Worm (Caenorhabditis elegans) whole organism, young adult: ENCODE data around the gene lec-1.

Experiments used
- B0336.3 ChIP-seq: fragments of 200-800 bp; sonication (Bioruptor generic); IDR thresholded peaks from 2 replicates; pipeline ENCODE4 v1.3.6; 2022; ENCODE audit warnings: missing genetic modification characterization, missing compliant biosample characterization
- C17E4.6 ChIP-seq: fragments of 200-800 bp; sonication (Bioruptor generic); IDR thresholded peaks from 2 replicates; pipeline ENCODE4 v1.3.6; 2022; ENCODE audit warnings: missing genetic modification reagents, missing genetic modification characterization, missing compliant biosample characterization
- D2030.7 ChIP-seq: fragments of 200-800 bp; sonication (Bioruptor generic); IDR thresholded peaks from 2 replicates; pipeline ENCODE4 v1.3.6; 2022; ENCODE audit warnings: missing genetic modification reagents, missing genetic modification characterization, missing compliant biosample characterization
- F10E7.11 ChIP-seq: sonication (generic microtip); optimal IDR thresholded peaks from 2 replicates; lab custom pipeline; 2017; ENCODE audit warnings: mild to moderate bottlenecking, missing genetic modification characterization, moderate library complexity, missing compliant biosample characterization
- F37B4.10 ChIP-seq: fragments of 200-800 bp; sonication (Bioruptor generic); IDR thresholded peaks from 2 replicates; pipeline ENCODE4 v1.3.6; 2022; ENCODE audit warnings: missing genetic modification characterization, missing compliant biosample characterization
- F39B2.1 ChIP-seq: fragments of 200-800 bp; sonication (Bioruptor generic); IDR thresholded peaks from 2 replicates; pipeline ENCODE4 v1.3.6; 2022; ENCODE audit warnings: missing genetic modification reagents, missing genetic modification characterization, missing compliant biosample characterization
- F52B5.7 ChIP-seq: sonication (generic microtip); optimal IDR thresholded peaks from 2 replicates; lab custom pipeline; 2016; ENCODE audit warnings: mild to moderate bottlenecking, missing genetic modification characterization, missing compliant biosample characterization
- T07F8.4 ChIP-seq: sonication (generic microtip); optimal IDR thresholded peaks from 2 replicates; lab custom pipeline; 2016; ENCODE audit warnings: mild to moderate bottlenecking, missing genetic modification characterization, moderate library complexity, missing compliant biosample characterization
- Y53G8AR.9 ChIP-seq: fragments of 200-800 bp; sonication (Bioruptor generic); conservative IDR thresholded peaks from 2 replicates; pipeline ENCODE4 v1.3.6; 2022; ENCODE audit warnings: missing genetic modification reagents, missing genetic modification characterization, missing compliant biosample characterization
- aptf-3 ChIP-seq: fragments of 200-800 bp; sonication (Bioruptor generic); IDR thresholded peaks from 2 replicates; pipeline ENCODE4 v1.3.6; 2022; ENCODE audit warnings: missing genetic modification characterization, missing compliant biosample characterization
- attf-5 ChIP-seq: fragments of 200-800 bp; sonication (Bioruptor generic); optimal IDR thresholded peaks from 2 replicates; lab custom pipeline; 2018; ENCODE audit warnings: mild to moderate bottlenecking, missing genetic modification characterization, missing compliant biosample characterization
- cebp-1 ChIP-seq, 2 experiments: fragments of 200-800 bp in 1 of 2; sonication (Bioruptor generic) in 1 of 2; sonication (generic microtip) in 1 of 2; IDR thresholded peaks in 1 of 2; optimal IDR thresholded peaks in 1 of 2; 2 replicates each; pipeline versions ENCODE4 v1.3.6 to Lab custom; 2017 to 2022; ENCODE audit warnings: missing compliant biosample characterization in 2 of 2, missing genetic modification characterization in 2 of 2, mild to moderate bottlenecking in 1 of 2, missing genetic modification reagents in 1 of 2, moderate library complexity in 1 of 2
- cebp-2 ChIP-seq: fragments of 200-800 bp; sonication (Bioruptor generic); IDR thresholded peaks from 2 replicates; pipeline ENCODE4 v1.3.6; 2022; ENCODE audit warnings: missing genetic modification characterization, missing compliant biosample characterization
- ceh-100 ChIP-seq: fragments of 200-800 bp; sonication (Bioruptor generic); IDR thresholded peaks from 2 replicates; pipeline ENCODE4 v1.3.6; 2022; ENCODE audit warnings: missing genetic modification reagents, missing genetic modification characterization, missing compliant biosample characterization
- ceh-27 ChIP-seq: fragments of 200-800 bp; sonication (Bioruptor generic); optimal IDR thresholded peaks from 2 replicates; lab custom pipeline; 2018; ENCODE audit warnings: mild to moderate bottlenecking, missing genetic modification characterization, moderate library complexity, missing compliant biosample characterization
- ceh-40 ChIP-seq: fragments of 200-800 bp; sonication (Bioruptor generic); IDR thresholded peaks from 2 replicates; pipeline ENCODE4 v1.3.6; 2022; ENCODE audit warnings: missing genetic modification characterization, missing compliant biosample characterization
- ceh-91 ChIP-seq: fragments of 200-800 bp; sonication (Bioruptor generic); IDR thresholded peaks from 2 replicates; pipeline ENCODE4 v1.3.6; 2022; ENCODE audit warnings: missing genetic modification reagents, missing genetic modification characterization, missing compliant biosample characterization
- dox-1 ChIP-seq: fragments of 200-800 bp; sonication (Bioruptor generic); IDR thresholded peaks from 2 replicates; pipeline ENCODE4 v1.3.6; 2022; ENCODE audit warnings: missing genetic modification reagents, missing genetic modification characterization, missing compliant biosample characterization
- dpff-1 ChIP-seq: sonication (generic microtip); optimal IDR thresholded peaks from 2 replicates; lab custom pipeline; 2017; ENCODE audit warnings: mild to moderate bottlenecking, missing genetic modification characterization, missing compliant biosample characterization
- efl-1 ChIP-seq: fragments of 150-350 bp; optimal IDR thresholded peaks from 2 replicates; lab custom pipeline; 2014; ENCODE audit warnings: missing biosample characterization, missing genetic modification reagents, missing genetic modification characterization
- egrh-3 ChIP-seq: fragments of 200-800 bp; sonication (Bioruptor generic); IDR thresholded peaks from 2 replicates; pipeline ENCODE4 v1.3.6; 2022; ENCODE audit warnings: missing genetic modification reagents, missing genetic modification characterization, missing compliant biosample characterization
- let-526 ChIP-seq: fragments of 200-800 bp; sonication (Bioruptor generic); IDR thresholded peaks from 2 replicates; pipeline ENCODE4 v1.3.6; 2022; ENCODE audit warnings: missing genetic modification reagents, missing genetic modification characterization, missing compliant biosample characterization
- let-607 ChIP-seq, 2 experiments: fragments of 200-800 bp in 1 of 2; sonication (Bioruptor generic) in 1 of 2; sonication (generic microtip) in 1 of 2; optimal IDR thresholded peaks; 2 replicates each; lab custom pipeline; 2016 to 2018; ENCODE audit warnings: mild to moderate bottlenecking in 2 of 2, missing compliant biosample characterization in 2 of 2, missing genetic modification characterization in 2 of 2, moderate library complexity in 2 of 2, missing genotype in 1 of 2
- lin-35 ChIP-seq, 3 experiments: fragments of 150-350 bp in 2 of 3; sonication (generic microtip) in 1 of 3; optimal IDR thresholded peaks; 2 replicates each; lab custom pipeline; 2014 to 2018; ENCODE audit warnings: missing biosample characterization in 3 of 3, missing genetic modification characterization in 3 of 3, missing genetic modification reagents in 3 of 3
- lin-40 ChIP-seq: sonication (generic microtip); optimal IDR thresholded peaks from 2 replicates; lab custom pipeline; 2016; ENCODE audit warnings: missing genetic modification characterization, mild to moderate bottlenecking, missing compliant biosample characterization, missing genotype, missing genetic modification reagents
- lir-1 ChIP-seq: fragments of 200-800 bp; sonication (Bioruptor generic); conservative IDR thresholded peaks from 2 replicates; pipeline ENCODE4 v1.3.6; 2022; ENCODE audit warnings: missing genetic modification reagents, missing genetic modification characterization, missing compliant biosample characterization
- madf-3 ChIP-seq: fragments of 200-800 bp; sonication (Bioruptor generic); IDR thresholded peaks from 2 replicates; pipeline ENCODE4 v1.3.6; 2022; ENCODE audit warnings: missing genetic modification reagents, missing genetic modification characterization, missing compliant biosample characterization
- mcd-1 ChIP-seq: fragments of 200-800 bp; sonication (Bioruptor generic); IDR thresholded peaks from 2 replicates; pipeline ENCODE4 v1.3.6; 2022; ENCODE audit warnings: missing genetic modification reagents, missing genetic modification characterization, missing compliant biosample characterization
- nhr-179 ChIP-seq: sonication (generic microtip); optimal IDR thresholded peaks from 2 replicates; lab custom pipeline; 2016; ENCODE audit warnings: mild to moderate bottlenecking, missing genetic modification characterization, missing compliant biosample characterization
- nhr-27 ChIP-seq: fragments of 200-800 bp; sonication (Bioruptor generic); optimal IDR thresholded peaks from 2 replicates; lab custom pipeline; 2018; ENCODE audit warnings: mild to moderate bottlenecking, missing genetic modification characterization, moderate library complexity, missing compliant biosample characterization
- nhr-80 ChIP-seq: sonication (generic microtip); optimal IDR thresholded peaks from 2 replicates; lab custom pipeline; 2016; ENCODE audit warnings: missing genetic modification characterization, missing compliant biosample characterization
- sptf-2 ChIP-seq: fragments of 200-800 bp; sonication (Bioruptor generic); optimal IDR thresholded peaks from 2 replicates; lab custom pipeline; 2018; ENCODE audit warnings: mild to moderate bottlenecking, missing genetic modification characterization, missing compliant biosample characterization
- ztf-26 ChIP-seq: sonication (generic microtip); optimal IDR thresholded peaks from 2 replicates; lab custom pipeline; 2017; ENCODE audit warnings: missing genetic modification characterization, missing compliant biosample characterization
- ztf-6 ChIP-seq: fragments of 200-800 bp; sonication (Bioruptor generic); IDR thresholded peaks from 2 replicates; pipeline ENCODE4 v1.3.6; 2022; ENCODE audit warnings: missing genetic modification reagents, missing genetic modification characterization, missing compliant biosample characterization

The lec-1 gene

DNA sequence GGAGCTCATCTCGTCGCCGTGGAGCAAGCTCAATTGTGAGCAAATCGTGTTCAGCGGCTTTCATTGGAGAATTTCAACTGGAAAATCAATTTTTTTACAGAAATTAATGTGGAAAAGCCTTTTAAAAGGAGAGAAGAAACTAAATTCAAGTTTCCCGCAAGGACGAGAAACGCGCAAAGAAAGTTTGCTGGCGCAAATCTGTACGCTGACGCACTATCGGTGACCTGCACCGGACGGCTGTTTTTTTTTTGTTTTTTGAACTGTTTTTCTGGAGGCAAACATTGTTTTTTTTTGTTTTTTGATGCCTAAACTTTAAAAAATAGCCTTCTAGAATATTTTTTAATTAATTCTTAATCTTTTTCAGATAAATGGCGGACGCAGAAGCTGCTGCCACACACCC, 38.4 kb upstream of the lec-1 start, which contains the start of the genes hpr-17 and F32A11.1 (continued):
- TF ChIP-seq ceh-91 (GFP tag; lab: Robert Waterston, UW) (no peak), aptf-3 (GFP tag; lab: Robert Waterston, UW) (no peak), Y53G8AR.9 (GFP tag; lab: Robert Waterston, UW) (peak; percentile 87), lin-35 (GFP tag; optimal IDR thresholded peaks at IDR 0.05; lab: Kevin White, UChicago) (peak; percentile 51 to 97 (median 61)), nhr-27 (tag; lab: Kevin White, UChicago) (no peak), nhr-179 (tag; lab: Kevin White, UChicago) (no peak), madf-3 (GFP tag; lab: Robert Waterston, UW) (0 out of 2 replicates have a peak, but pooled peaks have one; percentile 48), dpff-1 (tag; lab: Kevin White, UChicago) (no peak), D2030.7 (GFP tag; lab: Robert Waterston, UW) (peak; percentile 49), T07F8.4 (tag; lab: Kevin White, UChicago) (no peak), lir-1 (peak; percentile 31; the same call in 1 of the 2 replicates)

ce11 chrII:13159869-13160268, 35.5 kb upstream of the lec-1 start:
- TF ChIP-seq efl-1 (no peak), cebp-1 (GFP tag; IDR thresholded peaks at IDR 0.05; lab: Robert Waterston, UW) (no peak), cebp-1 (tag; optimal IDR thresholded peaks at IDR 0.05; lab: Kevin White, UChicago) (peak; percentile 38), F37B4.10 (GFP tag; lab: Robert Waterston, UW) (0 out of 2 replicates have a peak, but pooled peaks have one; percentile 49)

- no peak for TF ChIP-seq egrh-3 (GFP tag; lab: Robert Waterston, UW)
- no peak for TF ChIP-seq ztf-6 (GFP tag; lab: Robert Waterston, UW)
- no peak for TF ChIP-seq lin-40 (tag; lab: Kevin White, UChicago)
- TF ChIP-seq F10E7.11 (tag; lab: Kevin White, UChicago), result no peak
- TF ChIP-seq ceh-40 (GFP tag; lab: Robert Waterston, UW), result no peak
- no peak for TF ChIP-seq C17E4.6
- TF ChIP-seq F52B5.7, result no peak
- TF ChIP-seq ceh-100 (GFP tag; lab: Robert Waterston, UW), result no peak
- TF ChIP-seq ceh-27 (GFP tag; lab: Kevin White, UChicago), result no peak
- TF ChIP-seq ztf-26 (tag; lab: Kevin White, UChicago), result no peak
- TF ChIP-seq let-526 (GFP tag; lab: Robert Waterston, UW), result no peak
Observed at ce11 chrII:13163009-13163408, 32.3 kb upstream of the lec-1 start.

DNA sequence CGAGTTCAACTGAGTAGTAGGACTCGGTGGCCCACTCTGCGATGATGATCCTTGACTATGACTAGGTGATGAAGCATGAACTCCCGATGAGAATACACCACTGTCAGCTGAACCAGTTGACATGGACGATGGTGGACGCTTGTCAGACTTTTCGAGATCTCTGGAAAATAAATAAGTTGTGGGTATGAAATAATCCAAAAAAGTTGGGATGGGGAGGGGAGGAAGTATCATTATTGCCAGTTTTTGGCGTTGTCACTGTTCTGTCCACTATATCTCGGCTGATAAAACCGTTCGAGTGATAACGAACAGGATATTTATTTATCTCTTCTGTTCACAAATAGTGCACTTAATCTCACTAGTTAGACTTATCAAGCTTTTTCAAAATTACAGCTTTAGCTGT, 31.3 kb upstream of the lec-1 start:
- no peak for TF ChIP-seq sptf-2 (GFP tag; lab: Kevin White, UChicago)
- TF ChIP-seq attf-5 (GFP tag; lab: Kevin White, UChicago), result peak; percentile 6
- no peak for TF ChIP-seq ztf-6 (GFP tag; lab: Robert Waterston, UW)

- TF ChIP-seq dox-1 (GFP tag; lab: Robert Waterston, UW) (0 out of 2 replicates have a peak, but pooled peaks have one; percentile 27), mcd-1 (peak; percentile 23; the same call in 1 of the 2 replicates), ceh-100 (GFP tag; lab: Robert Waterston, UW) (no peak), F39B2.1 (no peak), let-607 (tag; optimal IDR thresholded peaks at IDR 0.05; lab: Kevin White, UChicago) (no peak), F10E7.11 (tag; lab: Kevin White, UChicago) (no peak), nhr-80 (peak; percentile 73), B0336.3 (GFP tag; lab: Robert Waterston, UW) (0 out of 2 replicates have a peak, but pooled peaks have one; percentile 19), cebp-2 (GFP tag; lab: Robert Waterston, UW) (no peak), cebp-1 (GFP tag; IDR thresholded peaks at IDR 0.05; lab: Robert Waterston, UW) (no peak), cebp-1 (tag; optimal IDR thresholded peaks at IDR 0.05; lab: Kevin White, UChicago) (peak; percentile 55), attf-5 (GFP tag; lab: Kevin White, UChicago) (peak; percentile 51)
Observed at ce11 chrII:13165683-13166259, 29.6 kb upstream of the lec-1 start, which contains the start of gene moe-3. Gene moe-3 (minus strand): TSS chrII:13165733.
